Worm (Caenorhabditis elegans): ENCODE measurements around the gene H12C20.7.
A peak's percentile ranks its signal among the peaks of the same experiment; 100 is the strongest.

Gene H12C20.7

ce11 chrV:11572803-11573490, at the start of gene H12C20.7, which contains the start of gene nhr-68:
Gene H12C20.7 (minus strand): TSS chrV:11572990.
Gene nhr-68 (plus strand): TSS chrV:11573440.
- TF ChIP-seq F22D6.2 (tag; optimal IDR thresholded peaks at IDR 0.05) (peak; percentile 91), akir-1 (GFP tag; optimal IDR thresholded peaks at IDR 0.05) (peak; percentile 42), Y53G8AR.9 (GFP tag; conservative IDR thresholded peaks at IDR 0.05) (0 out of 2 replicates have a peak, but pooled peaks have one; percentile 13), egrh-3 (GFP tag; IDR thresholded peaks at IDR 0.05) (no peak), nhr-120 (GFP tag; IDR thresholded peaks at IDR 0.05) (no peak), lin-35 (GFP tag; optimal IDR thresholded peaks at IDR 0.05) (peak in 1 of 3 experiments; percentile 55), nhr-179 (tag; optimal IDR thresholded peaks at IDR 0.05) (no peak), ztf-22 (GFP tag; optimal IDR thresholded peaks at IDR 0.05) (peak; percentile 97), rcor-1 (GFP tag; IDR thresholded peaks at IDR 0.05) (0 out of 2 replicates have a peak, but pooled peaks have one; percentile 16), cebp-2 (GFP tag; IDR thresholded peaks at IDR 0.05) (no peak), snpc-3.4 (tag; optimal IDR thresholded peaks at IDR 0.05) (no peak), F55B11.4 (tag; optimal IDR thresholded peaks at IDR 0.05; ENCODE audit: borderline replicate concordance, insufficient read depth) (no peak), F39B2.1 (GFP tag; IDR thresholded peaks at IDR 0.05) (no peak), lir-1 (GFP tag; conservative IDR thresholded peaks at IDR 0.05) (no peak), ama-1 (optimal IDR thresholded peaks at IDR 0.05) (no peak), ama-1 (GFP tag; optimal IDR thresholded peaks at IDR 0.05) (no peak), madf-6 (GFP tag; IDR thresholded peaks at IDR 0.05) (no peak), tlf-1 (GFP tag; optimal IDR thresholded peaks at IDR 0.05) (peak; percentile 91), ceh-58 (GFP tag; IDR thresholded peaks at IDR 0.05) (no peak), C06A6.2 (GFP tag; conservative IDR thresholded peaks at IDR 0.05) (peak; percentile 90), sdz-38 (tag; optimal IDR thresholded peaks at IDR 0.05) (no peak), hrde-1 (tag; optimal IDR thresholded peaks at IDR 0.05; ENCODE audit: borderline replicate concordance) (no peak), egl-44 (GFP tag; IDR thresholded peaks at IDR 0.05) (peak; percentile 81), pha-4 (tag; optimal IDR thresholded peaks at IDR 0.05) (peak; percentile 43), ZK185.1 (tag; optimal IDR thresholded peaks at IDR 0.05; ENCODE audit: poor library complexity, severe bottlenecking) (peak; percentile 84), unc-62 (GFP tag; optimal IDR thresholded peaks at IDR 0.05) (peak; percentile 3), nhr-80 (tag; optimal IDR thresholded peaks at IDR 0.05) (peak; percentile 98), ztf-3 (GFP tag; optimal IDR thresholded peaks at IDR 0.05) (peak; percentile 50), somi-1 (GFP tag; optimal IDR thresholded peaks at IDR 0.05) (peak; percentile 97), hlh-26 (GFP tag; conservative IDR thresholded peaks at IDR 0.05) (no peak), B0035.1 (tag; optimal IDR thresholded peaks at IDR 0.05) (peak; percentile 29), mel-28 (tag; optimal IDR thresholded peaks at IDR 0.05; ENCODE audit: borderline replicate concordance) (no peak), fkh-3 (tag; optimal IDR thresholded peaks at IDR 0.05) (no peak), unc-130 (GFP tag; optimal IDR thresholded peaks at IDR 0.05) (no peak), ceh-100 (GFP tag; IDR thresholded peaks at IDR 0.05) (no peak), snpc-1.3 (tag; optimal IDR thresholded peaks at IDR 0.05; ENCODE audit: insufficient read depth) (no peak), Y53F4B.3 (GFP tag; IDR thresholded peaks at IDR 0.05) (no peak), aptf-3 (GFP tag; IDR thresholded peaks at IDR 0.05) (no peak), chd-7 (tag; optimal IDR thresholded peaks at IDR 0.05) (peak; percentile 95), lag-1 (GFP tag; IDR thresholded peaks at IDR 0.05) (0 out of 2 replicates have a peak, but pooled peaks have one; percentile 38), F37B4.10 (GFP tag; IDR thresholded peaks at IDR 0.05) (no peak), B0019.2 (GFP tag; conservative IDR thresholded peaks at IDR 0.05) (no peak), gei-17 (GFP tag; optimal IDR thresholded peaks at IDR 0.05) (peak; percentile 80), athp-1 (tag; optimal IDR thresholded peaks at IDR 0.05) (peak; percentile 37), F49E8.2 (tag; optimal IDR thresholded peaks at IDR 0.05; ENCODE audit: insufficient read depth) (no peak), attf-6 (GFP tag; IDR thresholded peaks at IDR 0.05) (no peak), B0261.1 (tag; optimal IDR thresholded peaks at IDR 0.05) (peak; percentile 5), bed-1 (GFP tag; IDR thresholded peaks at IDR 0.05) (no peak)
